Fruit fly (Drosophila melanogaster) whole organism, wandering third instar larva: ENCODE data around the gene Pdhb.

ENCODE experiments used
- Abd-B ChIP-seq: fragments of >200 bp; optimal IDR thresholded peaks from 2 replicates; lab custom pipeline; 2017; ENCODE audit warnings: missing biosample characterization, missing genetic modification characterization
- CG32264 ChIP-seq: fragments of 200-800 bp; sonication (Bioruptor generic); optimal IDR thresholded peaks from 2 replicates; lab custom pipeline; 2016; ENCODE audit warnings: missing biosample characterization, missing genetic modification characterization
- CG9705 ChIP-seq: fragments of 200-800 bp; sonication (Bioruptor generic); optimal IDR thresholded peaks from 2 replicates; lab custom pipeline; 2018; ENCODE audit warnings: missing biosample characterization, mild to moderate bottlenecking, missing genetic modification characterization
- CrebA ChIP-seq: fragments of 200-800 bp; sonication (Bioruptor generic); optimal IDR thresholded peaks from 2 replicates; lab custom pipeline; 2016; ENCODE audit warnings: missing biosample characterization, mild to moderate bottlenecking, missing genetic modification characterization, borderline replicate concordance
- Dfd ChIP-seq: fragments of >200 bp; optimal IDR thresholded peaks from 2 replicates; lab custom pipeline; 2017; ENCODE audit warnings: missing biosample characterization, missing genetic modification characterization
- Dif ChIP-seq: fragments of 200-275, 200-300 bp; sonication (Bioruptor generic); optimal IDR thresholded peaks from 2 replicates; lab custom pipeline; 2018; ENCODE audit warnings: missing biosample characterization, missing genetic modification characterization; ENCODE audit not compliant: partially characterized antibody
- GATAd ChIP-seq: sonication (Bioruptor generic); optimal IDR thresholded peaks from 2 replicates; lab custom pipeline; 2016; ENCODE audit warnings: missing biosample characterization, missing genetic modification characterization
- HLH106 ChIP-seq: fragments of 200-800 bp; optimal IDR thresholded peaks from 3 replicates; lab custom pipeline; 2019; ENCODE audit warnings: missing biosample characterization, mild to moderate bottlenecking, missing genetic modification characterization, moderate library complexity
- Hr78 ChIP-seq: fragments of >200 bp; optimal IDR thresholded peaks from 2 replicates; lab custom pipeline; 2017; ENCODE audit warnings: missing biosample characterization, missing genetic modification characterization
- Hr83 ChIP-seq: fragments of 200-300 bp; sonication (Bioruptor generic); optimal IDR thresholded peaks from 2 replicates; lab custom pipeline; 2016; ENCODE audit warnings: missing biosample characterization, mild to moderate bottlenecking, missing genetic modification characterization, moderate library complexity; ENCODE audit not compliant: poor library complexity, severe bottlenecking
- Jra ChIP-seq: sonication (Bioruptor generic); optimal IDR thresholded peaks from 2 replicates; lab custom pipeline; 2016; ENCODE audit warnings: missing biosample characterization, missing genetic modification characterization
- Mio ChIP-seq: sonication (Bioruptor generic); optimal IDR thresholded peaks from 2 replicates; lab custom pipeline; 2016; ENCODE audit warnings: missing biosample characterization, missing genetic modification characterization
- Myc ChIP-seq: fragments of >200 bp; optimal IDR thresholded peaks from 2 replicates; lab custom pipeline; 2017
- OdsH ChIP-seq: fragments of 200-800 bp; sonication (Bioruptor generic); optimal IDR thresholded peaks from 2 replicates; lab custom pipeline; 2016; ENCODE audit warnings: missing biosample characterization, mild to moderate bottlenecking, missing genetic modification characterization
- Rel ChIP-seq, 2 experiments: fragments of 200-800 bp; sonication (Bioruptor generic) in 1 of 2; optimal IDR thresholded peaks; 2 replicates in 1 of 2; 3 replicates in 1 of 2; lab custom pipeline; 2016 to 2019; ENCODE audit warnings: mild to moderate bottlenecking in 2 of 2, missing biosample characterization in 2 of 2, missing genetic modification characterization in 2 of 2, moderate library complexity in 1 of 2
- Sp1 ChIP-seq: fragments of 200-800 bp; sonication (Bioruptor generic); optimal IDR thresholded peaks from 3 replicates; lab custom pipeline; 2019; ENCODE audit warnings: missing biosample characterization, mild to moderate bottlenecking, missing genetic modification characterization, moderate library complexity
- Vsx2 ChIP-seq: fragments of 200-300, 225-300 bp; sonication (Bioruptor generic); optimal IDR thresholded peaks from 2 replicates; lab custom pipeline; 2018; ENCODE audit warnings: missing biosample characterization, missing genetic modification characterization; ENCODE audit not compliant: partially characterized antibody
- br ChIP-seq: fragments of 200-800 bp; sonication (Bioruptor generic); optimal IDR thresholded peaks from 2 replicates; lab custom pipeline; 2016; ENCODE audit warnings: missing biosample characterization, missing genetic modification characterization
- brk ChIP-seq: fragments of 200-800 bp; sonication (Bioruptor generic); optimal IDR thresholded peaks from 2 replicates; lab custom pipeline; 2016; ENCODE audit warnings: missing biosample characterization, mild to moderate bottlenecking, missing genetic modification characterization
- dmrt93B ChIP-seq: fragments of 200-800 bp; sonication (Bioruptor generic); optimal IDR thresholded peaks from 2 replicates; lab custom pipeline; 2018; ENCODE audit warnings: missing biosample characterization, mild to moderate bottlenecking, missing genetic modification characterization
- dsf ChIP-seq: sonication (Bioruptor generic); optimal IDR thresholded peaks from 2 replicates; lab custom pipeline; 2016; ENCODE audit warnings: missing biosample characterization, missing genetic modification characterization, borderline replicate concordance
- ey ChIP-seq: fragments of 200-800 bp; sonication (Bioruptor generic); optimal IDR thresholded peaks from 2 replicates; lab custom pipeline; 2016; ENCODE audit warnings: missing biosample characterization, missing genetic modification characterization
- foxo ChIP-seq, 2 experiments: fragments of 200-800 bp; sonication (Bioruptor generic); optimal IDR thresholded peaks; 2 replicates in 1 of 2; 3 replicates in 1 of 2; lab custom pipeline; 2016 to 2017; ENCODE audit warnings: missing biosample characterization in 2 of 2, missing genetic modification characterization in 2 of 2
- fru ChIP-seq: fragments of 200-800 bp; sonication (Bioruptor generic); optimal IDR thresholded peaks from 3 replicates; lab custom pipeline; 2016; ENCODE audit warnings: missing biosample characterization, mild to moderate bottlenecking, missing genetic modification characterization
- h ChIP-seq: fragments of 200-800 bp; sonication (Bioruptor generic); optimal IDR thresholded peaks from 3 replicates; lab custom pipeline; 2016; ENCODE audit warnings: missing biosample characterization, mild to moderate bottlenecking, missing genetic modification characterization
- jim ChIP-seq: fragments of 175-275, 200-325 bp; sonication (Bioruptor generic); optimal IDR thresholded peaks from 2 replicates; lab custom pipeline; 2016; ENCODE audit warnings: missing biosample characterization, mild to moderate bottlenecking, missing genetic modification characterization
- pan ChIP-seq: fragments of >200 bp; optimal IDR thresholded peaks from 2 replicates; lab custom pipeline; 2017
- psq ChIP-seq: fragments of 200-800 bp; sonication (Bioruptor generic); optimal IDR thresholded peaks from 3 replicates; lab custom pipeline; 2017; ENCODE audit warnings: missing biosample characterization, mild to moderate bottlenecking, missing genetic modification characterization, moderate library complexity
- rgr ChIP-seq: fragments of 200-800 bp; sonication (Bioruptor generic); optimal IDR thresholded peaks from 3 replicates; lab custom pipeline; 2016; ENCODE audit warnings: missing biosample characterization, mild to moderate bottlenecking, missing genetic modification characterization
- sv ChIP-seq: fragments of 200-800 bp; sonication (Bioruptor generic); optimal IDR thresholded peaks from 3 replicates; lab custom pipeline; 2016; ENCODE audit warnings: missing biosample characterization, missing genetic modification characterization
- tai ChIP-seq: sonication (Bioruptor generic); optimal IDR thresholded peaks from 2 replicates; lab custom pipeline; 2016; ENCODE audit warnings: missing biosample characterization, missing genetic modification characterization
- usp ChIP-seq: fragments of >200 bp; optimal IDR thresholded peaks from 2 replicates; lab custom pipeline; 2017; ENCODE audit warnings: missing biosample characterization, missing genetic modification characterization
- woc ChIP-seq: sonication (Bioruptor generic); optimal IDR thresholded peaks from 2 replicates; lab custom pipeline; 2016; ENCODE audit warnings: missing biosample characterization, mild to moderate bottlenecking, missing genetic modification characterization

Pdhb gene

dm6 chr3R:29076609-29077008 is 36.3 kb upstream of the Pdhb start:
- TF ChIP-seq OdsH (GFP tag; lab: Kevin White, UChicago) (no peak), jim (no peak), Myc (lab: Kevin White, UChicago) (no peak), Mio (GFP tag; lab: Kevin White, UChicago) (no peak), Jra (no peak), foxo (GFP tag; optimal IDR thresholded peaks at IDR 0.05; lab: Kevin White, UChicago) (no peak), HLH106 (no peak), h (GFP tag; lab: Kevin White, UChicago) (no peak), GATAd (GFP tag; lab: Kevin White, UChicago) (no peak), Abd-B (GFP tag; lab: Kevin White, UChicago) (no peak), CG32264 (no peak), brk (no peak), Vsx2 (GFP tag; lab: Kevin White, UChicago) (no peak), ey (GFP tag; lab: Kevin White, UChicago) (no peak), usp (GFP tag; lab: Kevin White, UChicago) (no peak), Dif (no peak), rgr (GFP tag; lab: Kevin White, UChicago) (no peak), CG9705 (GFP tag; lab: Kevin White, UChicago) (no peak), Sp1 (GFP tag; lab: Kevin White, UChicago) (no peak), woc (GFP tag; lab: Kevin White, UChicago) (no peak)

- TF ChIP-seq CG32264 = no peak
- no peak for TF ChIP-seq Hr78 (GFP tag; lab: Kevin White, UChicago)
- no peak for TF ChIP-seq Sp1 (GFP tag; lab: Kevin White, UChicago)
- no peak for TF ChIP-seq dmrt93B (GFP tag; lab: Kevin White, UChicago)
- no peak for TF ChIP-seq fru
- TF ChIP-seq Hr83 (GFP tag; lab: Kevin White, UChicago) = no peak
- TF ChIP-seq Dfd = no peak
- TF ChIP-seq h (GFP tag; lab: Kevin White, UChicago) = no peak
- no peak for TF ChIP-seq ey (GFP tag; lab: Kevin White, UChicago)
- TF ChIP-seq sv (GFP tag; lab: Kevin White, UChicago) = no peak
- no peak for TF ChIP-seq brk
- TF ChIP-seq woc (GFP tag; lab: Kevin White, UChicago) = no peak
- TF ChIP-seq Dif = no peak
- TF ChIP-seq OdsH (GFP tag; lab: Kevin White, UChicago) = no peak
- TF ChIP-seq HLH106 = no peak
- TF ChIP-seq Myc (lab: Kevin White, UChicago) = no peak
- TF ChIP-seq CrebA = no peak
- TF ChIP-seq psq (GFP tag; lab: Kevin White, UChicago) = no peak
- no peak for TF ChIP-seq br (GFP tag; lab: Kevin White, UChicago)
- TF ChIP-seq tai (GFP tag; lab: Kevin White, UChicago) = no peak
Measured at dm6 chr3R:29077572-29077971, 35.3 kb upstream of the Pdhb start.

- TF ChIP-seq Sp1 (GFP tag; lab: Kevin White, UChicago) (no peak), Rel (GFP tag; optimal IDR thresholded peaks at IDR 0.05; lab: Kevin White, UChicago) (no peak), Rel (tag; optimal IDR thresholded peaks at IDR 0.05; lab: Kevin White, UChicago) (peak; percentile 49)
Measured at dm6 chr3R:29082034-29082433, 30.8 kb upstream of the Pdhb start.

dm6 chr3R:29082511-29083296 is 30.2 kb upstream of the Pdhb start:
- TF ChIP-seq Vsx2 (GFP tag; lab: Kevin White, UChicago) (peak; percentile 16), Rel (GFP tag; optimal IDR thresholded peaks at IDR 0.05; lab: Kevin White, UChicago) (no peak), Rel (tag; optimal IDR thresholded peaks at IDR 0.05; lab: Kevin White, UChicago) (peak; percentile 53), dsf (no peak), Hr78 (GFP tag; lab: Kevin White, UChicago) (no peak), jim (no peak), Myc (lab: Kevin White, UChicago) (peak; percentile 39), Dfd (peak; percentile 9), pan (lab: Kevin White, UChicago) (no peak)
- TF ChIP-seq, all 38 proteins: peak for 4
